Worm (Caenorhabditis elegans): ENCODE results near the gene smut-1.

The smut-1 gene

DNA sequence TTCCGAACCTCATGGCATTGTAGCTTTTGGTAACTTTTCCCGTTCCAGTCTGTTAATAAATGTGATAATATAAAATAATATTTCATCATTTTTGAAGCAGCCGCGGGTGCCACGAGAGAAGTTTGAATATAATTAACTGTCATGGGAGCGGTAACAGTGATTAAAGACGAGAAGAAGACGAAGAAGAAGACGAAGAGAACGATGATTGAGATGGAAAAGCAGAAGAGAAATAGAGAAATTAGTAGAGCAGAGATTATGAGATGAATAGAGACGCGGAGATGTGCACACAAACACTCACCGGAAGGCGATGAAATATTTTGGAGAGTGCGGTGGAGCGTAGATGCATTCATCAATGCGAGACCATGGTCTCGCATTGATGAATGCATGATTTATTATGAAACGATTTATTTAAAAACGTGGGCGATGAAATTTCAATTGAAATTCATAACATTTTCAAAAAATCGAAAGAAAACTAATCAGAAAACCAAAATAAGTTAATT is 43.7 kb upstream of the smut-1 start, which contains the start of gene seip-1 (continued):
- TF ChIP-seq nhr-76 (tag; optimal IDR thresholded peaks at IDR 0.05) (no peak), Y5F2A.4 (GFP tag; optimal IDR thresholded peaks at IDR 0.05) (no peak), mxl-3 (GFP tag; optimal IDR thresholded peaks at IDR 0.05) (no peak), ZK546.5 (tag; optimal IDR thresholded peaks at IDR 0.05) (no peak), T26A8.4 (GFP tag; IDR thresholded peaks at IDR 0.05) (peak; percentile 28; the same call in 1 of the 2 replicates), zag-1 (tag; optimal IDR thresholded peaks at IDR 0.05) (no peak), lir-3 (tag; optimal IDR thresholded peaks at IDR 0.05) (no peak), ceh-62 (tag; optimal IDR thresholded peaks at IDR 0.05) (no peak), lin-1 (GFP tag; IDR thresholded peaks at IDR 0.05) (peak; percentile 94), T20F7.1 (GFP tag; optimal IDR thresholded peaks at IDR 0.05) (peak; percentile 78), spr-3 (GFP tag; optimal IDR thresholded peaks at IDR 0.05) (no peak), set-16 (GFP tag; IDR thresholded peaks at IDR 0.05) (no peak), unc-130 (GFP tag; optimal IDR thresholded peaks at IDR 0.05) (peak; percentile 14), daf-8 (GFP tag; IDR thresholded peaks at IDR 0.05) (no peak), ama-1 (optimal IDR thresholded peaks at IDR 0.05) (peak; percentile 5), lin-39 (tag; optimal IDR thresholded peaks at IDR 0.05) (no peak), ceh-44 (GFP tag; IDR thresholded peaks at IDR 0.05) (no peak), ceh-20 (GFP tag; IDR thresholded peaks at IDR 0.05) (peak; percentile 72), duxl-1 (tag; optimal IDR thresholded peaks at IDR 0.05; ENCODE audit: poor library complexity) (peak; percentile 32), spr-1 (tag; optimal IDR thresholded peaks at IDR 0.05) (no peak), ctbp-1 (GFP tag; IDR thresholded peaks at IDR 0.05) (peak; percentile 71), fos-1 (tag; optimal IDR thresholded peaks at IDR 0.05) (no peak), unc-62 (GFP tag; optimal IDR thresholded peaks at IDR 0.05 in 1 of 2) (peak in 1 of 2 experiments; percentile 98), unc-62 (tag; optimal IDR thresholded peaks at IDR 0.05) (no peak), madf-9 (GFP tag; conservative IDR thresholded peaks at IDR 0.05) (no peak), hlh-11 (tag; optimal IDR thresholded peaks at IDR 0.05) (peak; percentile 81), egl-43 (GFP tag; IDR thresholded peaks at IDR 0.05) (no peak), aly-2 (tag; optimal IDR thresholded peaks at IDR 0.05) (no peak), lin-13 (GFP tag; optimal IDR thresholded peaks at IDR 0.05) (peak; percentile 76), nhr-111 (GFP tag; optimal IDR thresholded peaks at IDR 0.05) (no peak), pqm-1 (tag; optimal IDR thresholded peaks at IDR 0.05) (peak; percentile 46), skn-1 (tag; optimal IDR thresholded peaks at IDR 0.05) (no peak), F37D6.2 (tag; optimal IDR thresholded peaks at IDR 0.05) (peak; percentile 37), D1046.2 (GFP tag; IDR thresholded peaks at IDR 0.05) (no peak), saeg-2 (GFP tag; IDR thresholded peaks at IDR 0.05) (no peak), nhr-6 (tag; optimal IDR thresholded peaks at IDR 0.05) (peak; percentile 71), snpc-1.2 (GFP tag; IDR thresholded peaks at IDR 0.05) (no peak), nhr-41 (GFP tag; IDR thresholded peaks at IDR 0.05) (no peak), attf-4 (tag; optimal IDR thresholded peaks at IDR 0.05) (no peak), zfp-2 (tag; optimal IDR thresholded peaks at IDR 0.05) (no peak), tra-1 (GFP tag; IDR thresholded peaks at IDR 0.05) (peak; percentile 60; the same call in 1 of the 2 replicates), tag-97 (GFP tag; IDR thresholded peaks at IDR 0.05) (no peak), vab-7 (GFP tag; IDR thresholded peaks at IDR 0.05) (no peak), Y48G9A.11 (GFP tag; IDR thresholded peaks at IDR 0.05) (no peak), nhr-42 (GFP tag; IDR thresholded peaks at IDR 0.05) (no peak), F49E8.2 (tag; optimal IDR thresholded peaks at IDR 0.05; ENCODE audit: borderline replicate concordance) (no peak), dmd-6 (GFP tag; IDR thresholded peaks at IDR 0.05) (no peak; the same call in 1 of the 2 replicates), hmg-1.1 (GFP tag; IDR thresholded peaks at IDR 0.05) (no peak; the same call in 1 of the 2 replicates), dmd-9 (GFP tag; IDR thresholded peaks at IDR 0.05) (no peak), zip-2 (tag; optimal IDR thresholded peaks at IDR 0.05) (peak; percentile 16), lsy-2 (tag; optimal IDR thresholded peaks at IDR 0.05) (peak; percentile 24 to 91), mxl-2 (GFP tag; conservative IDR thresholded peaks at IDR 0.05) (no peak)

Data from whole organism, L4 larva.